Worm (Caenorhabditis elegans) whole organism, L2 larva: ENCODE measurements around the gene F56C3.10.

Experiments used
- C34F6.9 ChIP-seq: fragments of 150-350 bp; optimal IDR thresholded peaks from 2 replicates; lab custom pipeline; 2014; ENCODE audit warnings: missing biosample characterization, missing genetic modification characterization
- F13H6.1 ChIP-seq: sonication (generic microtip); optimal IDR thresholded peaks from 2 replicates; lab custom pipeline; 2016; ENCODE audit warnings: missing genetic modification characterization, missing compliant biosample characterization
- R02D3.7 ChIP-seq: fragments of 150-350 bp; optimal IDR thresholded peaks from 2 replicates; lab custom pipeline; 2014; ENCODE audit warnings: missing biosample characterization, missing genetic modification characterization
- Y55F3AM.14 ChIP-seq: fragments of 200-800 bp; sonication (Bioruptor generic); optimal IDR thresholded peaks from 2 replicates; lab custom pipeline; 2018; ENCODE audit warnings: mild to moderate bottlenecking, missing genetic modification characterization, missing compliant biosample characterization
- ZK546.5 ChIP-seq: sonication (generic microtip); optimal IDR thresholded peaks from 2 replicates; lab custom pipeline; 2017; ENCODE audit warnings: missing biosample characterization, missing genetic modification characterization
- alr-1 ChIP-seq: fragments of 150-350 bp; optimal IDR thresholded peaks from 2 replicates; lab custom pipeline; 2014; ENCODE audit warnings: missing biosample characterization, missing genetic modification characterization
- aly-2 ChIP-seq: fragments of 150-350 bp; optimal IDR thresholded peaks from 2 replicates; lab custom pipeline; 2014; ENCODE audit warnings: missing biosample characterization, missing genetic modification characterization
- ama-1 ChIP-seq: fragments of 150-350 bp; optimal IDR thresholded peaks from 2 replicates; lab custom pipeline; 2018; ENCODE audit warnings: inconsistent platforms
- blmp-1 ChIP-seq: sonication (generic microtip); optimal IDR thresholded peaks from 2 replicates; lab custom pipeline; 2017; ENCODE audit warnings: missing genetic modification characterization, mild to moderate bottlenecking, missing compliant biosample characterization, antibody characterized with exemption, moderate library complexity; ENCODE audit not compliant: insufficient read depth
- ceh-16 ChIP-seq: fragments of 150-350 bp; optimal IDR thresholded peaks from 2 replicates; lab custom pipeline; 2014; ENCODE audit warnings: missing biosample characterization, missing genetic modification characterization
- ceh-82 ChIP-seq: fragments of 150-350 bp; optimal IDR thresholded peaks from 2 replicates; lab custom pipeline; 2014; ENCODE audit warnings: missing biosample characterization, missing genetic modification characterization
- crh-2 ChIP-seq: sonication (generic microtip); optimal IDR thresholded peaks from 2 replicates; lab custom pipeline; 2017; ENCODE audit warnings: missing biosample characterization, missing genetic modification characterization
- dmd-4 ChIP-seq: sonication (generic microtip); optimal IDR thresholded peaks from 2 replicates; lab custom pipeline; 2017; ENCODE audit warnings: missing biosample characterization, missing genetic modification characterization
- egl-27 ChIP-seq: sonication (generic microtip); optimal IDR thresholded peaks from 3 replicates; lab custom pipeline; 2017; ENCODE audit warnings: missing biosample characterization, missing genetic modification reagents, missing genetic modification characterization
- elt-1 ChIP-seq: fragments of 150-350 bp; optimal IDR thresholded peaks from 2 replicates; lab custom pipeline; 2014; ENCODE audit warnings: missing biosample characterization, missing genetic modification characterization
- fos-1 ChIP-seq: fragments of 150-350 bp; optimal IDR thresholded peaks from 2 replicates; lab custom pipeline; 2014; ENCODE audit warnings: missing biosample characterization, missing genetic modification characterization
- gmeb-1 ChIP-seq: fragments of 150-350 bp; optimal IDR thresholded peaks from 2 replicates; lab custom pipeline; 2014; ENCODE audit warnings: missing biosample characterization, missing genetic modification characterization
- lin-11 ChIP-seq: fragments of 150-350 bp; sonication (generic microtip); optimal IDR thresholded peaks from 2 replicates; lab custom pipeline; 2014; ENCODE audit warnings: missing biosample characterization, missing genetic modification characterization, inconsistent platforms, mixed read lengths
- lin-13 ChIP-seq: fragments of 150-350 bp; optimal IDR thresholded peaks from 2 replicates; lab custom pipeline; 2014; ENCODE audit warnings: missing biosample characterization, missing genetic modification reagents, missing genetic modification characterization
- lin-39 ChIP-seq: fragments of 150-350 bp; optimal IDR thresholded peaks from 2 replicates; lab custom pipeline; 2014; ENCODE audit warnings: missing biosample characterization, missing genetic modification reagents, missing genetic modification characterization
- lsy-2 ChIP-seq, 2 experiments: fragments of 150-350 bp in 1 of 2; sonication (generic microtip) in 1 of 2; optimal IDR thresholded peaks; 2 replicates each; lab custom pipeline; 2014 to 2017; ENCODE audit warnings: missing biosample characterization in 2 of 2, missing genetic modification characterization in 2 of 2
- mab-5 ChIP-seq: fragments of 150-350 bp; optimal IDR thresholded peaks from 2 replicates; lab custom pipeline; 2014; ENCODE audit warnings: missing biosample characterization, missing genetic modification characterization
- mbf-1 ChIP-seq: sonication (generic microtip); optimal IDR thresholded peaks from 2 replicates; lab custom pipeline; 2017; ENCODE audit warnings: missing biosample characterization, missing genetic modification characterization
- mdl-1 ChIP-seq, 2 experiments: fragments of 150-350 bp in 1 of 2; sonication (generic microtip) in 1 of 2; optimal IDR thresholded peaks; 2 replicates each; lab custom pipeline; 2017; ENCODE audit warnings: missing biosample characterization in 2 of 2, missing genetic modification characterization in 2 of 2
- nhr-10 ChIP-seq: sonication (generic microtip); optimal IDR thresholded peaks from 2 replicates; lab custom pipeline; 2017; ENCODE audit warnings: missing biosample characterization, missing genetic modification characterization
- nhr-11 ChIP-seq: fragments of 150-350 bp; optimal IDR thresholded peaks from 2 replicates; lab custom pipeline; 2014; ENCODE audit warnings: missing biosample characterization, missing genetic modification characterization
- nhr-12 ChIP-seq: fragments of 150-350 bp; optimal IDR thresholded peaks from 2 replicates; lab custom pipeline; 2014; ENCODE audit warnings: missing biosample characterization, missing genetic modification characterization
- nhr-129 ChIP-seq: fragments of 150-350 bp; optimal IDR thresholded peaks from 2 replicates; lab custom pipeline; 2014; ENCODE audit warnings: missing biosample characterization, missing genetic modification characterization
- nhr-21 ChIP-seq: fragments of 150-350 bp; optimal IDR thresholded peaks from 2 replicates; lab custom pipeline; 2014; ENCODE audit warnings: missing biosample characterization, missing genetic modification characterization
- nhr-23 ChIP-seq: fragments of 150-350 bp; optimal IDR thresholded peaks from 2 replicates; lab custom pipeline; 2014; ENCODE audit warnings: missing biosample characterization, missing genetic modification reagents, missing genetic modification characterization
- nhr-237 ChIP-seq: fragments of 150-350 bp; optimal IDR thresholded peaks from 2 replicates; lab custom pipeline; 2014; ENCODE audit warnings: missing biosample characterization, missing genetic modification characterization
- nhr-25 ChIP-seq: fragments of 150-350 bp; sonication (generic microtip); optimal IDR thresholded peaks from 3 replicates; lab custom pipeline; 2014; ENCODE audit warnings: missing biosample characterization, missing genetic modification characterization
- peb-1 ChIP-seq: fragments of 150-350 bp; optimal IDR thresholded peaks from 2 replicates; lab custom pipeline; 2014; ENCODE audit warnings: missing biosample characterization, missing genetic modification characterization
- sem-4 ChIP-seq: fragments of 150-350 bp; optimal IDR thresholded peaks from 2 replicates; lab custom pipeline; 2014; ENCODE audit warnings: missing biosample characterization, missing genetic modification reagents, missing genetic modification characterization
- sma-3 ChIP-seq: sonication (generic microtip); optimal IDR thresholded peaks from 2 replicates; lab custom pipeline; 2016; ENCODE audit warnings: missing genetic modification reagents, missing genetic modification characterization, missing compliant biosample characterization
- sma-9 ChIP-seq, 2 experiments: fragments of 150-350 bp in 1 of 2; sonication (generic microtip) in 1 of 2; optimal IDR thresholded peaks; 2 replicates each; lab custom pipeline; 2014 to 2016; ENCODE audit warnings: missing genetic modification characterization in 2 of 2, mild to moderate bottlenecking in 1 of 2, missing biosample characterization in 1 of 2, missing compliant biosample characterization in 1 of 2, missing genetic modification reagents in 1 of 2, moderate library complexity in 1 of 2
- snpc-4 ChIP-seq: fragments of 150-350 bp; optimal IDR thresholded peaks from 2 replicates; lab custom pipeline; 2014; ENCODE audit warnings: missing biosample characterization, missing genetic modification characterization
- unc-39 ChIP-seq: fragments of 150-350 bp; optimal IDR thresholded peaks from 2 replicates; lab custom pipeline; 2014; ENCODE audit warnings: missing biosample characterization, missing genetic modification characterization
- unc-55 ChIP-seq: fragments of 150-350 bp; sonication (generic microtip); optimal IDR thresholded peaks from 3 replicates; lab custom pipeline; 2014; ENCODE audit warnings: missing biosample characterization, missing genetic modification reagents, missing genetic modification characterization
- unc-62 ChIP-seq: fragments of 150-350 bp; optimal IDR thresholded peaks from 2 replicates; lab custom pipeline; 2014; ENCODE audit warnings: missing biosample characterization, missing genetic modification reagents, missing genetic modification characterization
- zag-1 ChIP-seq: fragments of 150-350 bp; optimal IDR thresholded peaks from 2 replicates; lab custom pipeline; 2014; ENCODE audit warnings: missing biosample characterization, missing genetic modification characterization
- ztf-11 ChIP-seq: sonication (generic microtip); optimal IDR thresholded peaks from 2 replicates; lab custom pipeline; 2017; ENCODE audit warnings: missing biosample characterization, missing genetic modification characterization
- ztf-4 ChIP-seq: fragments of 150-350 bp; optimal IDR thresholded peaks from 2 replicates; lab custom pipeline; 2014; ENCODE audit warnings: missing biosample characterization, missing genetic modification characterization

F56C3.10 gene

DNA sequence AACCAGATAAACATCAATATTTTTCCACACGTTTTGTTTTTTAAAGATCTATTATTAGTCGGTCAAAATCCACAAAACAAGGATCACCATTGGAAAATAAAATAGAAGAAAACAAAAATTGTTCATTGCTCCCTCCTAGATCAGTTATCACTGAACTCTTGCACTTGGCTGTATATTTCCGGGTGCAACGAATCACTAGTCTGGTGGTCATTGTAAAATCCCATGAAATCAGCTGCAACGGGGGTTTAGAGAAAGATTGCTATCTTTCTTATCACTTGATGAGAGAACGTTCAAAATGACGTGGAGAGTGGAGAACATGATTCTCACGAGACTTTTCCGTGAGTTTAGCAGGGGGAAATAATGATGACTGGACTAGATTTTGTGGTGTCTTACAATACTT is 14.3 kb upstream of the F56C3.10 start:
- TF ChIP-seq ama-1 (lab: Kevin White, UChicago) (no peak), alr-1 (tag; lab: Kevin White, UChicago) (no peak), blmp-1 (no peak), sma-3 (GFP tag; lab: Kevin White, UChicago) (no peak), nhr-21 (peak; percentile 64), zag-1 (tag; lab: Kevin White, UChicago) (no peak), Y55F3AM.14 (GFP tag; lab: Kevin White, UChicago) (no peak), unc-39 (no peak), fos-1 (peak; percentile 12), lin-11 (no peak), ZK546.5 (tag; lab: Kevin White, UChicago) (no peak), lin-13 (GFP tag; lab: Kevin White, UChicago) (no peak), unc-62 (GFP tag; lab: Kevin White, UChicago) (no peak), crh-2 (no peak), nhr-129 (tag; lab: Kevin White, UChicago) (peak; percentile 59), mab-5 (no peak), ztf-11 (tag; lab: Kevin White, UChicago) (no peak), nhr-10 (no peak), nhr-25 (tag; lab: Kevin White, UChicago) (no peak), egl-27 (peak; percentile 49), ceh-16 (tag; lab: Kevin White, UChicago) (no peak), sem-4 (tag; lab: Kevin White, UChicago) (no peak), nhr-23 (tag; lab: Kevin White, UChicago) (no peak), lsy-2 (tag; optimal IDR thresholded peaks at IDR 0.05; lab: Kevin White, UChicago) (peak in 1 of 2 experiments; percentile 31), elt-1 (tag; lab: Kevin White, UChicago) (no peak), F13H6.1 (tag; lab: Kevin White, UChicago) (peak; percentile 66), nhr-12 (no peak), mdl-1 (tag; optimal IDR thresholded peaks at IDR 0.05; lab: Kevin White, UChicago) (no peak), mbf-1 (no peak), nhr-237 (tag; lab: Kevin White, UChicago) (no peak), ceh-82 (tag; lab: Kevin White, UChicago) (no peak), sma-9 (GFP tag; optimal IDR thresholded peaks at IDR 0.05; lab: Kevin White, UChicago) (peak; percentile 88), sma-9 (tag; optimal IDR thresholded peaks at IDR 0.05; lab: Kevin White, UChicago) (no peak)
- TF ChIP-seq, all 48 proteins: peak for 7

DNA sequence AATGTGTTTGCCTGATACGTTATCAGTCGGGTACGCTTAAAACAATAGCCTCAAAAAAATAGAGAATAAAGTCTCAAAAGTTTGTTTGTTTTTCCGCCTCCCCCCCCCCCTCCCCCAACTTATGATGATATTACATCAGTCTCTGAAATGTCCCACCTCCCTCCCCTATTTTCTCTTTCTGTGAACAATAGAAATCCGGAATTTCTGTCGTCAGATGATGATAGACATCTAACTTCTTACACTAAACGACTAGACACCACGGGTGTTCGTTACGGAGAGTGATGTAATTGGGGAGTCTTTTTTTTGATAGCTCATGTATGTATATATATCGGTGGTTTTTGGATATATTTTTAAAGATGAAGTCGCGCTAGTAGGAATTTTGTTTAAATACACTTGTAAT is 13.0 kb upstream of the F56C3.10 start:
- peak; percentile 42 for TF ChIP-seq nhr-129 (tag; lab: Kevin White, UChicago)
- TF ChIP-seq snpc-4 (tag; lab: Kevin White, UChicago) = no peak

DNA sequence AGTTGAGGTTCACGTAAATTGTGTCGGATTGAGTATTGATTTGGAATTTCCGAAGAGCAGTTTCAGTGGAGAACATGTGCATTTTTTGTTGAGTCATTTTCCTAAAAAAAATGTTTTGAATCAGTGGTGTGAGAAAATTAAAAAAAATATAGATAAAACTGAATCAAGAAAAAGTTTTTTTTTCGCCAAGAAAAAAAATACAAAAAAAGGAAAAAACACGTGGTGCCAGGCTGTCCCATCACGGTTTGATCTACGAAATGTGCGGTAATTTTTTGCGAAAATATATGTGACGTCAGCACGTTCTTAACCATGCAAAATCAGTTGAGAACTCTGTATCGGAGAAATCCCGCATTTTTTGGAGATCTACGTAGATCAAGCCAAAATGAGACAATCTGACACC is 12.4 kb upstream of the F56C3.10 start, which contains the start of gene F56C3.9:
Gene F56C3.9, minus strand, starts transcription at position 101 of the 400 bp plus-strand sequence.
- TF ChIP-seq nhr-21 (no peak), egl-27 (no peak), R02D3.7 (tag; lab: Kevin White, UChicago) (no peak), gmeb-1 (tag; lab: Kevin White, UChicago) (no peak), lin-13 (GFP tag; lab: Kevin White, UChicago) (no peak), ztf-4 (tag; lab: Kevin White, UChicago) (no peak), mab-5 (no peak), ama-1 (lab: Kevin White, UChicago) (no peak), aly-2 (tag; lab: Kevin White, UChicago) (no peak), mdl-1 (tag; optimal IDR thresholded peaks at IDR 0.05; lab: Kevin White, UChicago) (no peak)

ce11 chrX:1389382-1389983 is 8.0 kb upstream of the F56C3.10 start:
- no peak for TF ChIP-seq peb-1 (tag; lab: Kevin White, UChicago)
- peak; percentile 74 for TF ChIP-seq Y55F3AM.14 (GFP tag; lab: Kevin White, UChicago)
- no peak for TF ChIP-seq lin-39 (tag; lab: Kevin White, UChicago)
- peak; percentile 85 for TF ChIP-seq F13H6.1 (tag; lab: Kevin White, UChicago)
- TF ChIP-seq nhr-237 (tag; lab: Kevin White, UChicago) = peak; percentile 92
- peak; percentile 84 for TF ChIP-seq C34F6.9 (tag; lab: Kevin White, UChicago)
- TF ChIP-seq nhr-23 (tag; lab: Kevin White, UChicago) = no peak
- peak; percentile 7 to 80 for TF ChIP-seq mdl-1 (tag; optimal IDR thresholded peaks at IDR 0.05; lab: Kevin White, UChicago)
- TF ChIP-seq egl-27 = peak; percentile 93
- TF ChIP-seq ama-1 (lab: Kevin White, UChicago) = no peak
- TF ChIP-seq unc-55 = peak; percentile 85
- TF ChIP-seq sma-9 (GFP tag; optimal IDR thresholded peaks at IDR 0.05; lab: Kevin White, UChicago) = peak; percentile 89
- no peak for TF ChIP-seq sma-9 (tag; optimal IDR thresholded peaks at IDR 0.05; lab: Kevin White, UChicago)
- peak; percentile 88 for TF ChIP-seq ztf-4 (tag; lab: Kevin White, UChicago)
- peak; percentile 66 for TF ChIP-seq nhr-12
- TF ChIP-seq zag-1 (tag; lab: Kevin White, UChicago) = peak; percentile 59
- peak; percentile 38 for TF ChIP-seq nhr-11 (tag; lab: Kevin White, UChicago)
- TF ChIP-seq dmd-4 (tag; lab: Kevin White, UChicago) = peak; percentile 73
- TF ChIP-seq nhr-21 = peak; percentile 99
- TF ChIP-seq nhr-25 (tag; lab: Kevin White, UChicago) = peak; percentile 95
- peak; percentile 62 for TF ChIP-seq mbf-1
- TF ChIP-seq fos-1 = peak; percentile 96
- TF ChIP-seq gmeb-1 (tag; lab: Kevin White, UChicago) = peak; percentile 87
- no peak for TF ChIP-seq unc-62 (GFP tag; lab: Kevin White, UChicago)
- TF ChIP-seq elt-1 (tag; lab: Kevin White, UChicago) = no peak
- no peak for TF ChIP-seq unc-39
- TF ChIP-seq nhr-10 = peak; percentile 85
- TF ChIP-seq ceh-16 (tag; lab: Kevin White, UChicago) = peak; percentile 80
- TF ChIP-seq sem-4 (tag; lab: Kevin White, UChicago) = peak; percentile 94
- peak; percentile 87 for TF ChIP-seq ceh-82 (tag; lab: Kevin White, UChicago)
